Fruit fly (Drosophila melanogaster) whole organism: ENCODE measurements around the gene Kdsr.

Source experiments
- CG8478 ChIP-seq: fragments of >200 bp; optimal IDR thresholded peaks from 2 replicates; lab custom pipeline; 2018; ENCODE audit warnings: inconsistent platforms
- usp ChIP-seq: fragments of >200 bp; optimal IDR thresholded peaks from 2 replicates; lab custom pipeline; 2017; ENCODE audit warnings: missing biosample characterization, missing genetic modification characterization, mixed read lengths

dm6 chr3R:25247379-25247869 is 14.9 kb downstream of the Kdsr start, which contains the start of the genes RpS27 and Nup37:
- no peak for TF ChIP-seq CG8478 (lab: Kevin White, UChicago)
- no peak for TF ChIP-seq usp
